Fruit fly (Drosophila melanogaster) whole organism, prepupa: ENCODE measurements around the gene Bulli.

Experiments used
- CG10669 ChIP-seq: fragments of 200-800 bp; sonication (Bioruptor generic); optimal IDR thresholded peaks from 3 replicates; lab custom pipeline; 2018; ENCODE audit warnings: missing biosample characterization, mild to moderate bottlenecking, missing genetic modification characterization, moderate library complexity
- CG11762 ChIP-seq: fragments of 200-800 bp; sonication (Bioruptor generic); optimal IDR thresholded peaks from 3 replicates; lab custom pipeline; 2016; ENCODE audit warnings: missing biosample characterization, missing genetic modification characterization; ENCODE audit not compliant: insufficient read depth
- CG6792 ChIP-seq: fragments of 200-800 bp; sonication (Bioruptor generic); optimal IDR thresholded peaks from 3 replicates; lab custom pipeline; 2016; ENCODE audit warnings: missing biosample characterization, missing genetic modification characterization
- CG8319 ChIP-seq: fragments of 200-800 bp; sonication (Bioruptor generic); optimal IDR thresholded peaks from 3 replicates; lab custom pipeline; 2016; ENCODE audit warnings: missing biosample characterization, missing genetic modification characterization
- Eip78C ChIP-seq: fragments of 200-800 bp; sonication (Bioruptor generic); peaks from one replicate; lab custom pipeline; 2016; ENCODE audit warnings: missing biosample characterization, missing genetic modification characterization
- Gug ChIP-seq: fragments of 200-800 bp; sonication (Bioruptor generic); IDR thresholded peaks from 2 replicates; pipeline ENCODE4 v1.3.6; 2022; ENCODE audit warnings: missing biosample characterization, missing genetic modification characterization
- fd59A ChIP-seq: fragments of 200-800 bp; sonication (Bioruptor generic); optimal IDR thresholded peaks from 2 replicates; lab custom pipeline; 2017; ENCODE audit warnings: missing biosample characterization, mild to moderate bottlenecking, missing genetic modification characterization, missing genetic modification reagents
- spab ChIP-seq: fragments of 200-800 bp; sonication (Bioruptor generic); optimal IDR thresholded peaks from 2 replicates; lab custom pipeline; 2017; ENCODE audit warnings: missing biosample characterization, mild to moderate bottlenecking, missing genetic modification characterization, missing genetic modification reagents

- no peak for TF ChIP-seq spab (GFP tag; lab: Kevin White, UChicago)
- no peak for TF ChIP-seq CG6792
- TF ChIP-seq CG8319, result no peak
- TF ChIP-seq Eip78C, result peak; percentile 8
- TF ChIP-seq fd59A, result no peak
- no peak for TF ChIP-seq Gug
- no peak for TF ChIP-seq CG10669 (GFP tag; lab: Kevin White, UChicago)
- no peak for TF ChIP-seq CG11762 (GFP tag; lab: Kevin White, UChicago)
Observed at dm6 chr3L:6451572-6451971, 36.9 kb upstream of the Bulli start.
